Worm (Caenorhabditis elegans): ENCODE results near the gene ect-2.

ce11 chrII:10805437-10805836 lies 21.7 kb upstream of the ect-2 start, which contains the start of gene ceh-62:
- TF ChIP-seq fos-1 (tag; optimal IDR thresholded peaks at IDR 0.05) (no peak), skn-1 (tag; optimal IDR thresholded peaks at IDR 0.05) (no peak), ama-1 (optimal IDR thresholded peaks at IDR 0.05) (no peak), mdl-1 (tag; optimal IDR thresholded peaks at IDR 0.05) (no peak), fkh-10 (GFP tag; optimal IDR thresholded peaks at IDR 0.05) (no peak), dpl-1 (GFP tag; optimal IDR thresholded peaks at IDR 0.05) (no peak), blmp-1 (tag; optimal IDR thresholded peaks at IDR 0.05) (no peak), elt-3 (tag; optimal IDR thresholded peaks at IDR 0.05) (no peak), unc-130 (tag; optimal IDR thresholded peaks at IDR 0.05) (no peak), sup-37 (GFP tag; optimal IDR thresholded peaks at IDR 0.05) (no peak), egl-13 (tag; optimal IDR thresholded peaks at IDR 0.05) (no peak), snpc-4 (tag; optimal IDR thresholded peaks at IDR 0.05) (no peak)

Measured in whole organism, L1 larva.